Worm (Caenorhabditis elegans) whole organism, late embryonic: ENCODE measurements around the gene clec-164.

Experiments used
- K02D7.2 ChIP-seq: sonication (generic microtip); optimal IDR thresholded peaks from 2 replicates; lab custom pipeline; 2017; ENCODE audit warnings: mild to moderate bottlenecking, missing genetic modification characterization, missing compliant biosample characterization
- K09A11.1 ChIP-seq: sonication (generic microtip); optimal IDR thresholded peaks from 2 replicates; lab custom pipeline; 2017; ENCODE audit warnings: antibody characterized with exemption, mild to moderate bottlenecking, missing genetic modification characterization, missing compliant biosample characterization; ENCODE audit not compliant: insufficient read depth
- T23F11.4 ChIP-seq: fragments of 200-800 bp; sonication (Bioruptor generic); optimal IDR thresholded peaks from 2 replicates; lab custom pipeline; 2018; ENCODE audit warnings: mild to moderate bottlenecking, missing genetic modification characterization, missing compliant biosample characterization
- ahr-1 ChIP-seq: sonication (generic microtip); optimal IDR thresholded peaks from 2 replicates; lab custom pipeline; 2016; ENCODE audit warnings: missing genetic modification characterization, missing compliant biosample characterization
- ceh-18 ChIP-seq: sonication (generic microtip); optimal IDR thresholded peaks from 2 replicates; lab custom pipeline; 2016; ENCODE audit warnings: missing genetic modification characterization, missing compliant biosample characterization
- ceh-2 ChIP-seq: sonication (generic microtip); optimal IDR thresholded peaks from 2 replicates; lab custom pipeline; 2016; ENCODE audit warnings: missing genotype, missing genetic modification characterization, missing compliant biosample characterization
- ceh-24 ChIP-seq: sonication (generic microtip); optimal IDR thresholded peaks from 2 replicates; lab custom pipeline; 2016; ENCODE audit warnings: mild to moderate bottlenecking, missing genetic modification characterization, missing compliant biosample characterization
- ceh-31 ChIP-seq: sonication (generic microtip); optimal IDR thresholded peaks from 2 replicates; lab custom pipeline; 2016; ENCODE audit warnings: missing genetic modification characterization, missing compliant biosample characterization
- ceh-34 ChIP-seq: sonication (generic microtip); optimal IDR thresholded peaks from 2 replicates; lab custom pipeline; 2016; ENCODE audit warnings: mild to moderate bottlenecking, missing genetic modification characterization, missing compliant biosample characterization
- ceh-45 ChIP-seq: fragments of 200-800 bp; sonication (Bioruptor generic); IDR thresholded peaks from 2 replicates; pipeline ENCODE4 v1.3.6; 2022; ENCODE audit warnings: missing genetic modification reagents, missing genetic modification characterization, missing compliant biosample characterization
- ceh-48 ChIP-seq: sonication (generic microtip); optimal IDR thresholded peaks from 2 replicates; lab custom pipeline; 2016; ENCODE audit warnings: missing genetic modification characterization, inconsistent platforms, missing compliant biosample characterization
- ceh-9 ChIP-seq: sonication (generic microtip); optimal IDR thresholded peaks from 2 replicates; lab custom pipeline; 2016; ENCODE audit warnings: mild to moderate bottlenecking, missing genetic modification characterization, inconsistent platforms, missing compliant biosample characterization
- che-1 ChIP-seq: sonication (generic microtip); optimal IDR thresholded peaks from 2 replicates; lab custom pipeline; 2016; ENCODE audit warnings: mild to moderate bottlenecking, missing genetic modification characterization, missing compliant biosample characterization
- dve-1 ChIP-seq: sonication (generic microtip); optimal IDR thresholded peaks from 2 replicates; lab custom pipeline; 2017; ENCODE audit warnings: antibody characterized with exemption, mild to moderate bottlenecking, missing genetic modification characterization, missing compliant biosample characterization
- elt-2 ChIP-seq: sonication (generic microtip); optimal IDR thresholded peaks from 2 replicates; lab custom pipeline; 2016; ENCODE audit warnings: missing genetic modification reagents, missing genetic modification characterization, missing compliant biosample characterization
- elt-4 ChIP-seq: sonication (generic microtip); optimal IDR thresholded peaks from 2 replicates; lab custom pipeline; 2016; ENCODE audit warnings: missing genetic modification characterization, missing compliant biosample characterization
- eyg-1 ChIP-seq: sonication (generic microtip); optimal IDR thresholded peaks from 2 replicates; lab custom pipeline; 2016; ENCODE audit warnings: missing genotype, missing genetic modification characterization, missing compliant biosample characterization
- fkh-6 ChIP-seq: sonication (generic microtip); optimal IDR thresholded peaks from 2 replicates; lab custom pipeline; 2016; ENCODE audit warnings: missing genetic modification characterization, missing compliant biosample characterization
- hlh-13 ChIP-seq: fragments of 200-800 bp; sonication (Bioruptor generic); optimal IDR thresholded peaks from 2 replicates; lab custom pipeline; 2018; ENCODE audit warnings: mild to moderate bottlenecking, missing genetic modification characterization, missing compliant biosample characterization
- hlh-15 ChIP-seq: sonication (generic microtip); optimal IDR thresholded peaks from 2 replicates; lab custom pipeline; 2016; ENCODE audit warnings: missing genetic modification characterization, missing compliant biosample characterization
- hlh-30 ChIP-seq: sonication (generic microtip); optimal IDR thresholded peaks from 2 replicates; lab custom pipeline; 2017; ENCODE audit warnings: antibody characterized with exemption, missing genetic modification characterization, missing compliant biosample characterization; ENCODE audit not compliant: insufficient read depth
- hlh-6 ChIP-seq: sonication (generic microtip); optimal IDR thresholded peaks from 2 replicates; lab custom pipeline; 2016; ENCODE audit warnings: missing genotype, missing genetic modification characterization, missing compliant biosample characterization
- hlh-8 ChIP-seq: sonication (generic microtip); optimal IDR thresholded peaks from 2 replicates; lab custom pipeline; 2016; ENCODE audit warnings: missing genotype, missing genetic modification characterization, missing compliant biosample characterization
- madf-2 ChIP-seq: sonication (generic microtip); optimal IDR thresholded peaks from 2 replicates; lab custom pipeline; 2017; ENCODE audit warnings: missing genetic modification characterization, missing compliant biosample characterization
- mec-3 ChIP-seq: sonication (generic microtip); optimal IDR thresholded peaks from 2 replicates; lab custom pipeline; 2016; ENCODE audit warnings: borderline replicate concordance, missing genetic modification characterization, missing compliant biosample characterization
- nhr-11 ChIP-seq: fragments of 150-350 bp; optimal IDR thresholded peaks from 2 replicates; lab custom pipeline; 2014; ENCODE audit warnings: missing biosample characterization, missing genetic modification characterization
- nhr-232 ChIP-seq: sonication (generic microtip); optimal IDR thresholded peaks from 2 replicates; lab custom pipeline; 2016; ENCODE audit warnings: missing genetic modification characterization, missing compliant biosample characterization
- npax-4 ChIP-seq: sonication (generic microtip); optimal IDR thresholded peaks from 2 replicates; lab custom pipeline; 2016; ENCODE audit warnings: missing genetic modification characterization, missing compliant biosample characterization
- odd-2 ChIP-seq: sonication (generic microtip); optimal IDR thresholded peaks from 2 replicates; lab custom pipeline; 2017; ENCODE audit warnings: antibody characterized with exemption, mild to moderate bottlenecking, missing genetic modification characterization, missing compliant biosample characterization
- pat-9 ChIP-seq: fragments of 200-800 bp; sonication (Bioruptor generic); optimal IDR thresholded peaks from 2 replicates; lab custom pipeline; 2018; ENCODE audit warnings: mild to moderate bottlenecking, missing genetic modification characterization, moderate library complexity, missing compliant biosample characterization
- pax-1 ChIP-seq: fragments of 150-350 bp; optimal IDR thresholded peaks from 2 replicates; lab custom pipeline; 2014; ENCODE audit warnings: missing biosample characterization, missing genetic modification characterization
- pha-2 ChIP-seq: sonication (generic microtip); optimal IDR thresholded peaks from 2 replicates; lab custom pipeline; 2017; ENCODE audit warnings: mild to moderate bottlenecking, missing genetic modification characterization, missing compliant biosample characterization
- pha-4 ChIP-seq: fragments of 150-350 bp; optimal IDR thresholded peaks from 2 replicates; lab custom pipeline; 2018; ENCODE audit warnings: missing biosample characterization, missing genetic modification reagents, missing genetic modification characterization
- pqm-1 ChIP-seq: sonication (generic microtip); optimal IDR thresholded peaks from 2 replicates; lab custom pipeline; 2016; ENCODE audit warnings: missing genetic modification characterization, missing compliant biosample characterization
- pros-1 ChIP-seq: fragments of 150-350 bp; optimal IDR thresholded peaks from 2 replicates; lab custom pipeline; 2014; ENCODE audit warnings: missing biosample characterization, missing genetic modification reagents, missing genetic modification characterization
- rnt-1 ChIP-seq: sonication (generic microtip); optimal IDR thresholded peaks from 2 replicates; lab custom pipeline; 2016; ENCODE audit warnings: missing genetic modification characterization, missing compliant biosample characterization
- sdc-2 ChIP-seq: sonication (generic microtip); optimal IDR thresholded peaks from 2 replicates; lab custom pipeline; 2016; ENCODE audit warnings: missing genotype, missing genetic modification characterization, missing compliant biosample characterization
- sox-2 ChIP-seq: fragments of 200-800 bp; sonication (Bioruptor generic); IDR thresholded peaks from 2 replicates; pipeline ENCODE4 v1.3.6; 2022; ENCODE audit warnings: missing genetic modification reagents, missing genetic modification characterization, missing compliant biosample characterization
- syd-9 ChIP-seq: sonication (generic microtip); optimal IDR thresholded peaks from 2 replicates; lab custom pipeline; 2016; ENCODE audit warnings: mild to moderate bottlenecking, missing genetic modification characterization, moderate library complexity, missing compliant biosample characterization
- ttx-3 ChIP-seq: sonication (generic microtip); optimal IDR thresholded peaks from 2 replicates; lab custom pipeline; 2016; ENCODE audit warnings: missing genetic modification reagents, missing genetic modification characterization, missing compliant biosample characterization
- unc-42 ChIP-seq: sonication (generic microtip); optimal IDR thresholded peaks from 2 replicates; lab custom pipeline; 2016; ENCODE audit warnings: missing genotype, missing genetic modification characterization, missing compliant biosample characterization
- unc-55 ChIP-seq: sonication (generic microtip); optimal IDR thresholded peaks from 2 replicates; lab custom pipeline; 2017; ENCODE audit warnings: missing biosample characterization, missing genetic modification reagents, missing genetic modification characterization
- unc-86 ChIP-seq: sonication (generic microtip); optimal IDR thresholded peaks from 2 replicates; lab custom pipeline; 2016; ENCODE audit warnings: missing genetic modification characterization, missing compliant biosample characterization
- zip-5 ChIP-seq: sonication (generic microtip); optimal IDR thresholded peaks from 2 replicates; lab custom pipeline; 2016; ENCODE audit warnings: missing genetic modification characterization, missing compliant biosample characterization
- ztf-16 ChIP-seq: sonication (generic microtip); optimal IDR thresholded peaks from 2 replicates; lab custom pipeline; 2017; ENCODE audit warnings: missing genetic modification characterization, missing compliant biosample characterization

Gene clec-164

ce11 chrIV:682726-683340, 33.6 kb upstream of the clec-164 start (continued):
- peak; percentile 9 for TF ChIP-seq ceh-48
- peak; percentile 37 for TF ChIP-seq K09A11.1
- peak; percentile 25 for TF ChIP-seq hlh-8 (tag; lab: Kevin White, UChicago)
- peak; percentile 76 for TF ChIP-seq ztf-16 (tag; lab: Kevin White, UChicago)
- peak; percentile 71 for TF ChIP-seq T23F11.4 (GFP tag; lab: Kevin White, UChicago)
- TF ChIP-seq elt-2, result peak; percentile 81
- peak; percentile 50 for TF ChIP-seq syd-9 (tag; lab: Kevin White, UChicago)
- peak; percentile 21 for TF ChIP-seq unc-42 (tag; lab: Kevin White, UChicago)
- TF ChIP-seq ahr-1 (tag; lab: Kevin White, UChicago), result no peak
- TF ChIP-seq nhr-232 (tag; lab: Kevin White, UChicago), result peak; percentile 68
- peak; percentile 34 for TF ChIP-seq eyg-1
- no peak for TF ChIP-seq pros-1 (tag; lab: Kevin White, UChicago)
- peak; percentile 62 for TF ChIP-seq dve-1 (tag; lab: Kevin White, UChicago)
- TF ChIP-seq che-1 (tag; lab: Kevin White, UChicago), result peak; percentile 72
- peak; percentile 65 for TF ChIP-seq rnt-1 (tag; lab: Kevin White, UChicago)
- TF ChIP-seq ceh-2 (tag; lab: Kevin White, UChicago), result peak; percentile 44
- peak; percentile 68 for TF ChIP-seq pat-9 (tag; lab: Kevin White, UChicago)
- TF ChIP-seq ceh-24, result no peak
- peak; percentile 81 for TF ChIP-seq ceh-45 (GFP tag; lab: Robert Waterston, UW)
- TF ChIP-seq npax-4 (tag; lab: Kevin White, UChicago), result peak; percentile 23
- TF ChIP-seq K02D7.2 (tag; lab: Kevin White, UChicago), result peak; percentile 33
- peak; percentile 56 for TF ChIP-seq fkh-6
- TF ChIP-seq hlh-15 (tag; lab: Kevin White, UChicago), result no peak
- peak; percentile 63 for TF ChIP-seq ceh-34
- TF ChIP-seq odd-2 (tag; lab: Kevin White, UChicago), result no peak
- TF ChIP-seq ceh-9 (tag; lab: Kevin White, UChicago), result no peak
- TF ChIP-seq, all 69 proteins: peak for 53

- TF ChIP-seq nhr-11 (no peak), elt-4 (tag; lab: Kevin White, UChicago) (no peak), pha-2 (tag; lab: Kevin White, UChicago) (no peak), ceh-31 (tag; lab: Kevin White, UChicago) (no peak), pax-1 (tag; lab: Kevin White, UChicago) (no peak), hlh-13 (GFP tag; lab: Kevin White, UChicago) (no peak), unc-42 (tag; lab: Kevin White, UChicago) (no peak), sdc-2 (no peak), ttx-3 (tag; lab: Kevin White, UChicago) (no peak), ceh-2 (tag; lab: Kevin White, UChicago) (no peak), zip-5 (tag; lab: Kevin White, UChicago) (no peak), T23F11.4 (GFP tag; lab: Kevin White, UChicago) (no peak)
Measured at ce11 chrIV:684197-684596, 32.2 kb upstream of the clec-164 start, which contains the start of gene cutl-28. Gene cutl-28, plus strand, starts transcription at chrIV:684497.

- TF ChIP-seq mec-3 (tag; lab: Kevin White, UChicago), result no peak
- TF ChIP-seq sdc-2, result no peak
- no peak for TF ChIP-seq pqm-1
- no peak for TF ChIP-seq ceh-48
- TF ChIP-seq K02D7.2 (tag; lab: Kevin White, UChicago), result no peak
- TF ChIP-seq hlh-13 (GFP tag; lab: Kevin White, UChicago), result no peak
- no peak for TF ChIP-seq madf-2 (tag; lab: Kevin White, UChicago)
- TF ChIP-seq unc-86, result no peak
- TF ChIP-seq unc-55, result no peak
- TF ChIP-seq ceh-18 (tag; lab: Kevin White, UChicago), result no peak
- TF ChIP-seq odd-2 (tag; lab: Kevin White, UChicago), result no peak
- no peak for TF ChIP-seq hlh-30 (tag; lab: Kevin White, UChicago)
- no peak for TF ChIP-seq T23F11.4 (GFP tag; lab: Kevin White, UChicago)
- TF ChIP-seq sox-2, result no peak
- TF ChIP-seq fkh-6, result no peak
- TF ChIP-seq pha-4 (tag; lab: Kevin White, UChicago), result no peak
- TF ChIP-seq hlh-6 (tag; lab: Kevin White, UChicago), result no peak
Measured at ce11 chrIV:684748-685147, 31.7 kb upstream of the clec-164 start.
